Worm (Caenorhabditis elegans): ENCODE data around the gene gop-3.

- TF ChIP-seq ceh-34 (tag; optimal IDR thresholded peaks at IDR 0.05) (no peak), fkh-10 (GFP tag; optimal IDR thresholded peaks at IDR 0.05) (no peak), pha-4 (tag; optimal IDR thresholded peaks at IDR 0.05) (no peak), ama-1 (optimal IDR thresholded peaks at IDR 0.05) (no peak), nhr-11 (tag; optimal IDR thresholded peaks at IDR 0.05) (no peak), unc-86 (tag; optimal IDR thresholded peaks at IDR 0.05) (no peak), ceh-31 (tag; optimal IDR thresholded peaks at IDR 0.05) (no peak)
These were observed 4.3 kb downstream of the gop-3 start, which contains the start of gene gro-1 for ce11 chrIII:5264813-5265212.
